Fruit fly (Drosophila melanogaster) whole organism, embryonic: ENCODE measurements around the gene Ids.

Experiments used
- Bteb2 ChIP-seq: fragments of 200-800 bp; sonication (Bioruptor generic); optimal IDR thresholded peaks from 2 replicates; lab custom pipeline; 2016; ENCODE audit warnings: missing biosample characterization, missing genetic modification characterization
- CG10565 ChIP-seq: fragments of 200-800 bp; sonication (Bioruptor generic); optimal IDR thresholded peaks from 3 replicates; lab custom pipeline; 2016; ENCODE audit warnings: missing biosample characterization, mild to moderate bottlenecking, missing genetic modification characterization
- CG11504 ChIP-seq: fragments of 200-800 bp; sonication (Bioruptor generic); optimal IDR thresholded peaks from 3 replicates; lab custom pipeline; 2019; ENCODE audit warnings: missing biosample characterization, mild to moderate bottlenecking, missing genetic modification characterization, moderate library complexity
- CG11695 ChIP-seq: fragments of 200-800 bp; sonication (Bioruptor generic); IDR thresholded peaks from 3 replicates; pipeline ENCODE4 v1.3.6; 2022; ENCODE audit warnings: missing biosample characterization, missing genetic modification characterization
- CG11696 ChIP-seq: fragments of 200-800 bp; sonication (Bioruptor generic); IDR thresholded peaks from 2 replicates; pipeline ENCODE4 v1.3.6; 2022; ENCODE audit warnings: missing biosample characterization, missing genetic modification characterization
- CG12219 ChIP-seq: fragments of 200-800 bp; sonication (Bioruptor generic); optimal IDR thresholded peaks from 3 replicates; lab custom pipeline; 2018; ENCODE audit warnings: missing biosample characterization, mild to moderate bottlenecking, missing genetic modification characterization
- CG12769 ChIP-seq: fragments of 200-800 bp; sonication (Bioruptor generic); optimal IDR thresholded peaks from 2 replicates; lab custom pipeline; 2019; ENCODE audit warnings: missing biosample characterization, mild to moderate bottlenecking, missing genetic modification characterization, moderate library complexity
- CG14667 ChIP-seq: fragments of 200-800 bp; sonication (Bioruptor generic); IDR thresholded peaks from 2 replicates; pipeline ENCODE4 v1.3.6; 2022; ENCODE audit warnings: missing biosample characterization, missing genetic modification characterization
- CG15269 ChIP-seq: fragments of 200-800 bp; sonication (Bioruptor generic); optimal IDR thresholded peaks from 2 replicates; lab custom pipeline; 2018; ENCODE audit warnings: missing biosample characterization, mild to moderate bottlenecking, missing genetic modification characterization, moderate library complexity
- CG2120 ChIP-seq: fragments of 200-800 bp; sonication (Bioruptor generic); optimal IDR thresholded peaks from 3 replicates; lab custom pipeline; 2016; ENCODE audit warnings: missing biosample characterization, missing genetic modification characterization
- CG2678 ChIP-seq: fragments of 200-800 bp; sonication (Bioruptor generic); optimal IDR thresholded peaks from 3 replicates; lab custom pipeline; 2019; ENCODE audit warnings: missing biosample characterization, mild to moderate bottlenecking, missing genetic modification characterization, moderate library complexity
- CG32532 ChIP-seq: fragments of 200-800 bp; sonication (Bioruptor generic); IDR thresholded peaks from 2 replicates; pipeline ENCODE4 v1.3.6; 2022; ENCODE audit warnings: missing biosample characterization, missing genetic modification characterization
- CG3847 ChIP-seq: fragments of 200-800 bp; sonication (Bioruptor generic); IDR thresholded peaks from 2 replicates; pipeline ENCODE4 v1.3.6; 2022; ENCODE audit warnings: missing biosample characterization, missing genetic modification characterization
- CG43689 ChIP-seq: fragments of 200-800 bp; sonication (Bioruptor generic); IDR thresholded peaks from 2 replicates; pipeline ENCODE4 v1.3.6; 2022; ENCODE audit warnings: missing biosample characterization, missing genetic modification characterization
- CG6272 ChIP-seq: fragments of 200-800 bp; sonication (Bioruptor generic); IDR thresholded peaks from 2 replicates; pipeline ENCODE4 v1.3.6; 2022; ENCODE audit warnings: missing biosample characterization, missing genetic modification characterization
- CG7987 ChIP-seq: fragments of 200-800 bp; sonication (Bioruptor generic); optimal IDR thresholded peaks from 2 replicates; lab custom pipeline; 2018; ENCODE audit warnings: missing biosample characterization, mild to moderate bottlenecking, missing genetic modification characterization, moderate library complexity
- CHES-1-like ChIP-seq: fragments of 200-800 bp; sonication (Bioruptor generic); optimal IDR thresholded peaks from 2 replicates; lab custom pipeline; 2016; ENCODE audit warnings: missing biosample characterization, missing genetic modification characterization
- HLHmδ ChIP-seq: fragments of 200-800 bp; sonication (Bioruptor generic); optimal IDR thresholded peaks from 2 replicates; lab custom pipeline; 2018; ENCODE audit warnings: missing biosample characterization, mild to moderate bottlenecking, missing genetic modification characterization, moderate library complexity
- Hr51 ChIP-seq, 2 experiments: fragments of 200-800 bp; sonication (Bioruptor generic); optimal IDR thresholded peaks; 2 replicates in 1 of 2; 3 replicates in 1 of 2; lab custom pipeline; 2016 to 2018; ENCODE audit warnings: missing biosample characterization in 2 of 2, missing genetic modification characterization in 2 of 2, mild to moderate bottlenecking in 1 of 2, moderate library complexity in 1 of 2
- Lim3 ChIP-seq: fragments of 200-800 bp; sonication (Bioruptor generic); IDR thresholded peaks from 2 replicates; pipeline ENCODE4 v1.3.6; 2022; ENCODE audit warnings: missing biosample characterization, missing genetic modification characterization
- Lpt ChIP-seq: fragments of >200 bp; optimal IDR thresholded peaks from 2 replicates; lab custom pipeline; 2018; ENCODE audit warnings: missing biosample characterization, missing genetic modification characterization
- Med ChIP-seq: fragments of 200-800 bp; sonication (Bioruptor generic); peaks from one replicate; lab custom pipeline; 2016; ENCODE audit warnings: missing biosample characterization, missing genetic modification characterization, mild to moderate bottlenecking, inconsistent platforms, moderate library complexity
- Xbp1 ChIP-seq: fragments of 200-800 bp; sonication (Bioruptor generic); optimal IDR thresholded peaks from 3 replicates; lab custom pipeline; 2016; ENCODE audit warnings: missing biosample characterization, mild to moderate bottlenecking, missing genetic modification characterization
- ap ChIP-seq: fragments of 200-800 bp; sonication (Bioruptor generic); IDR thresholded peaks from 2 replicates; pipeline ENCODE4 v1.3.6; 2022; ENCODE audit warnings: missing biosample characterization, missing genetic modification characterization
- ara ChIP-seq: fragments of 200-800 bp; sonication (Bioruptor generic); IDR thresholded peaks from 2 replicates; pipeline ENCODE4 v1.3.6; 2022; ENCODE audit warnings: missing biosample characterization, missing genetic modification characterization
- bsh ChIP-seq, 2 experiments: fragments of 200-800 bp; sonication (Bioruptor generic); optimal IDR thresholded peaks; 2 replicates each; lab custom pipeline; 2017 to 2018; ENCODE audit warnings: mild to moderate bottlenecking in 2 of 2, missing biosample characterization in 2 of 2, missing genetic modification characterization in 2 of 2, moderate library complexity in 1 of 2
- cad ChIP-seq: fragments of >200 bp; optimal IDR thresholded peaks from 2 replicates; lab custom pipeline; 2017; ENCODE audit warnings: missing biosample characterization, missing genetic modification characterization
- ci ChIP-seq: fragments of 200-800 bp; sonication (Bioruptor generic); IDR thresholded peaks from 3 replicates; pipeline ENCODE4 v1.3.6; 2022; ENCODE audit warnings: missing biosample characterization, missing genetic modification characterization
- croc ChIP-seq: fragments of 200-800 bp; sonication (Bioruptor generic); conservative IDR thresholded peaks from 3 replicates; pipeline ENCODE4 v1.3.6; 2022; ENCODE audit warnings: missing biosample characterization, missing genetic modification characterization
- dmrt11E ChIP-seq: fragments of 200-800 bp; sonication (Bioruptor generic); optimal IDR thresholded peaks from 3 replicates; lab custom pipeline; 2018; ENCODE audit warnings: missing biosample characterization, mild to moderate bottlenecking, missing genetic modification characterization, moderate library complexity
- dysf ChIP-seq: fragments of 200-800 bp; sonication (Bioruptor generic); IDR thresholded peaks from 3 replicates; pipeline ENCODE4 v1.3.6; 2022; ENCODE audit warnings: missing biosample characterization, missing genetic modification characterization
- eyg ChIP-seq: fragments of 200-800 bp; sonication (Bioruptor generic); optimal IDR thresholded peaks from 3 replicates; lab custom pipeline; 2016; ENCODE audit warnings: missing biosample characterization, missing genetic modification characterization
- grau ChIP-seq: fragments of 200-800 bp; optimal IDR thresholded peaks from 3 replicates; lab custom pipeline; 2019; ENCODE audit warnings: missing biosample characterization, mild to moderate bottlenecking, missing genetic modification characterization, moderate library complexity
- insv ChIP-seq, 2 experiments: fragments of 200-800 bp; sonication (Bioruptor generic); optimal IDR thresholded peaks; 3 replicates each; lab custom pipeline; 2016 to 2018; ENCODE audit warnings: missing biosample characterization in 2 of 2, missing genetic modification characterization in 2 of 2
- lab ChIP-seq: fragments of 200-800 bp; sonication (Bioruptor generic); optimal IDR thresholded peaks from 3 replicates; lab custom pipeline; 2017; ENCODE audit warnings: missing biosample characterization, missing genetic modification characterization, mild to moderate bottlenecking, moderate library complexity, missing genetic modification reagents
- lbe ChIP-seq: fragments of 200-800 bp; sonication (Bioruptor generic); optimal IDR thresholded peaks from 2 replicates; lab custom pipeline; 2016; ENCODE audit warnings: missing biosample characterization, mild to moderate bottlenecking, missing genetic modification characterization
- nom ChIP-seq: fragments of 200-800 bp; sonication (Bioruptor generic); optimal IDR thresholded peaks from 2 replicates; lab custom pipeline; 2017; ENCODE audit warnings: missing biosample characterization, missing genetic modification characterization, mild to moderate bottlenecking, moderate library complexity, missing genetic modification reagents
- psq ChIP-seq: fragments of 200-800 bp; sonication (Bioruptor generic); optimal IDR thresholded peaks from 2 replicates; lab custom pipeline; 2017; ENCODE audit warnings: missing biosample characterization, missing genetic modification characterization
- row ChIP-seq: fragments of 200-800 bp; sonication (Bioruptor generic); IDR thresholded peaks from 3 replicates; pipeline ENCODE4 v1.3.6; 2022; ENCODE audit warnings: missing biosample characterization, missing genetic modification characterization
- sc ChIP-seq, 3 experiments: fragments of >200 bp in 2 of 3; fragments of 200-800 bp in 1 of 3; sonication (Bioruptor generic) in 1 of 3; optimal IDR thresholded peaks; 2 replicates in 2 of 3; 3 replicates in 1 of 3; lab custom pipeline; 2017; ENCODE audit warnings: mild to moderate bottlenecking in 1 of 3, missing biosample characterization in 1 of 3, missing genetic modification characterization in 1 of 3, missing genetic modification reagents in 1 of 3
- sens ChIP-seq: fragments of 200-800 bp; sonication (Bioruptor generic); peaks from one replicate; lab custom pipeline; 2016; ENCODE audit warnings: missing biosample characterization, missing genetic modification characterization
- slbo ChIP-seq: fragments of 200-800 bp; sonication (Bioruptor generic); IDR thresholded peaks from 2 replicates; pipeline ENCODE4 v1.3.6; 2022; ENCODE audit warnings: missing biosample characterization, missing genetic modification characterization
- so ChIP-seq: fragments of 200-800 bp; sonication (Bioruptor generic); IDR thresholded peaks from 3 replicates; pipeline ENCODE4 v1.3.6; 2022; ENCODE audit warnings: missing biosample characterization, missing genetic modification characterization
- stc ChIP-seq: fragments of 200-800 bp; sonication (Bioruptor generic); IDR thresholded peaks from 2 replicates; pipeline ENCODE4 v1.3.6; 2022; ENCODE audit warnings: missing biosample characterization, missing genetic modification characterization
- tgo ChIP-seq: fragments of 200-800 bp; sonication (Bioruptor generic); IDR thresholded peaks from 3 replicates; pipeline ENCODE4 v1.3.6; 2022; ENCODE audit warnings: missing biosample characterization, missing genetic modification characterization
- zfh1 ChIP-seq: fragments of 200-800 bp; sonication (Bioruptor generic); IDR thresholded peaks from 3 replicates; pipeline ENCODE4 v1.3.6; 2022; ENCODE audit warnings: missing biosample characterization, missing genetic modification characterization

Gene Ids

dm6 chr3L:3339695-3340226 is 38.3 kb upstream of the Ids start (continued):
- TF ChIP-seq eyg (GFP tag; lab: Kevin White, UChicago) (no peak), CG11696 (GFP tag; lab: Robert Waterston, UW) (no peak), CG2120 (GFP tag; lab: Kevin White, UChicago) (peak; percentile 46), grau (tag; lab: Kevin White, UChicago) (peak; percentile 72), insv (GFP tag; optimal IDR thresholded peaks at IDR 0.05; lab: Kevin White, UChicago) (no peak), sc (optimal IDR thresholded peaks at IDR 0.05; lab: Kevin White, UChicago) (no peak), sc (GFP tag; optimal IDR thresholded peaks at IDR 0.05; lab: Kevin White, UChicago) (no peak), CG32532 (peak; percentile 16; the same call in 1 of the 2 replicates), dysf (0 out of 3 replicates have a peak, but pooled peaks have one; percentile 34), Bteb2 (GFP tag; lab: Kevin White, UChicago) (no peak), Hr51 (GFP tag; optimal IDR thresholded peaks at IDR 0.05; lab: Kevin White, UChicago) (peak in 1 of 2 experiments; percentile 35), CG3847 (no peak), CG12219 (no peak), stc (GFP tag; lab: Robert Waterston, UW) (0 out of 2 replicates have a peak, but pooled peaks have one; percentile 44), slbo (GFP tag; lab: Robert Waterston, UW) (peak; percentile 55), CG12769 (tag; lab: Kevin White, UChicago) (peak; percentile 15), lab (peak; percentile 37), dmrt11E (tag; lab: Kevin White, UChicago) (no peak), CG15269 (tag; lab: Kevin White, UChicago) (peak; percentile 45), croc (GFP tag; lab: Robert Waterston, UW) (no peak), tgo (GFP tag; lab: Robert Waterston, UW) (no peak; the same call in 2 of the 3 replicates), Lim3 (GFP tag; lab: Robert Waterston, UW) (no peak), CG14667 (no peak), Xbp1 (no peak), psq (GFP tag; lab: Kevin White, UChicago) (no peak), HLHmδ (GFP tag; lab: Kevin White, UChicago) (no peak), Lpt (GFP tag; lab: Kevin White, UChicago) (no peak), CG11504 (peak; percentile 19), CG2678 (tag; lab: Kevin White, UChicago) (peak; percentile 20), CG7987 (GFP tag; lab: Kevin White, UChicago) (no peak), ara (no peak), zfh1 (no peak), CG10565 (GFP tag; lab: Kevin White, UChicago) (no peak), CG43689 (no peak), ci (GFP tag; lab: Robert Waterston, UW) (no peak), Med (peak; percentile 58), so (GFP tag; lab: Robert Waterston, UW) (no peak)

- peak; percentile 19 for TF ChIP-seq nom (GFP tag; lab: Kevin White, UChicago)
- TF ChIP-seq cad (GFP tag; lab: Kevin White, UChicago): no peak
- no peak for TF ChIP-seq CHES-1-like (GFP tag; lab: Kevin White, UChicago)
- peak; percentile 48; the same call in 1 of the 3 replicates for TF ChIP-seq CG11695 (GFP tag; lab: Robert Waterston, UW)
- peak in 1 of 2 experiments; percentile 61 for TF ChIP-seq bsh (GFP tag; optimal IDR thresholded peaks at IDR 0.05; lab: Kevin White, UChicago)
- no peak for TF ChIP-seq CG6272 (GFP tag; lab: Robert Waterston, UW)
- TF ChIP-seq sens: peak; percentile 9
- TF ChIP-seq row (GFP tag; lab: Robert Waterston, UW): 0 out of 3 replicates have a peak, but pooled peaks have one; percentile 5
- no peak for TF ChIP-seq ap (GFP tag; lab: Robert Waterston, UW)
- peak; percentile 65 for TF ChIP-seq lbe
Measured at dm6 chr3L:3342307-3342940, 35.6 kb upstream of the Ids start.
